Worm (Caenorhabditis elegans): ENCODE measurements around the gene Y54E2A.8.

Gene Y54E2A.8

ce11 chrII:14790751-14791150 lies 12.6 kb downstream of the Y54E2A.8 start, which contains the start of gene Y54E2A.10:
TSS of gene Y54E2A.10 (plus strand) at chrII:14791051.
- no peak for TF ChIP-seq ceh-39 (tag; optimal IDR thresholded peaks at IDR 0.05)
- TF ChIP-seq nhr-12 (tag; optimal IDR thresholded peaks at IDR 0.05) = no peak
- TF ChIP-seq M03D4.4 (tag; optimal IDR thresholded peaks at IDR 0.05) = no peak
- TF ChIP-seq tbx-8 (GFP tag; optimal IDR thresholded peaks at IDR 0.05) = no peak
- TF ChIP-seq snpc-4 (tag; optimal IDR thresholded peaks at IDR 0.05) = no peak
- no peak for TF ChIP-seq pha-4 (tag; optimal IDR thresholded peaks at IDR 0.05)

ce11 chrII:14792470-14792869 lies 14.3 kb downstream of the Y54E2A.8 start:
- TF ChIP-seq pha-4 (tag; optimal IDR thresholded peaks at IDR 0.05) (no peak), nhr-2 (tag; optimal IDR thresholded peaks at IDR 0.05) (no peak), ceh-43 (GFP tag; optimal IDR thresholded peaks at IDR 0.05) (no peak), lin-13 (tag; optimal IDR thresholded peaks at IDR 0.05) (no peak), cnd-1 (tag; optimal IDR thresholded peaks at IDR 0.05) (no peak)

- peak; percentile 72 for TF ChIP-seq lin-13 (tag; optimal IDR thresholded peaks at IDR 0.05)
- TF ChIP-seq ceh-83 (GFP tag; optimal IDR thresholded peaks at IDR 0.05) = no peak
- TF ChIP-seq ztf-11 (tag; optimal IDR thresholded peaks at IDR 0.05) = no peak
- TF ChIP-seq ces-1 (GFP tag; optimal IDR thresholded peaks at IDR 0.05) = peak; percentile 97
- TF ChIP-seq sptf-1 (tag; optimal IDR thresholded peaks at IDR 0.05) = peak; percentile 82
- peak; percentile 8 for TF ChIP-seq hlh-1 (tag; optimal IDR thresholded peaks at IDR 0.05)
- peak; percentile 63 for TF ChIP-seq drap-1 (GFP tag; optimal IDR thresholded peaks at IDR 0.05)
- TF ChIP-seq unc-120 (tag; optimal IDR thresholded peaks at IDR 0.05; ENCODE audit: poor library complexity, severe bottlenecking) = peak; percentile 40
- no peak for TF ChIP-seq tbx-8 (GFP tag; optimal IDR thresholded peaks at IDR 0.05)
- no peak for TF ChIP-seq sem-2 (GFP tag; optimal IDR thresholded peaks at IDR 0.05)
- peak; percentile 93 for TF ChIP-seq pha-4 (tag; optimal IDR thresholded peaks at IDR 0.05)
- no peak for TF ChIP-seq flh-1 (GFP tag; optimal IDR thresholded peaks at IDR 0.05)
- TF ChIP-seq nhr-76 (tag; optimal IDR thresholded peaks at IDR 0.05) = no peak
- TF ChIP-seq ceh-43 (GFP tag; optimal IDR thresholded peaks at IDR 0.05) = no peak
- no peak for TF ChIP-seq zip-8 (tag; optimal IDR thresholded peaks at IDR 0.05)
- peak; percentile 8 for TF ChIP-seq lin-32 (GFP tag; optimal IDR thresholded peaks at IDR 0.05)
- no peak for TF ChIP-seq nhr-2 (tag; optimal IDR thresholded peaks at IDR 0.05)
- TF ChIP-seq lsy-2 (tag; optimal IDR thresholded peaks at IDR 0.05) = peak; percentile 85
- no peak for TF ChIP-seq cnd-1 (tag; optimal IDR thresholded peaks at IDR 0.05)
- peak; percentile 18 for TF ChIP-seq mls-2 (tag; optimal IDR thresholded peaks at IDR 0.05)
- no peak for TF ChIP-seq elt-3 (tag; optimal IDR thresholded peaks at IDR 0.05)
- TF ChIP-seq elt-1 (tag; optimal IDR thresholded peaks at IDR 0.05; ENCODE audit: borderline replicate concordance, insufficient read depth) = no peak
- peak; percentile 94 for TF ChIP-seq nhr-237 (tag; optimal IDR thresholded peaks at IDR 0.05)
- no peak for TF ChIP-seq bed-3 (GFP tag; optimal IDR thresholded peaks at IDR 0.05)
- TF ChIP-seq ham-2 (GFP tag; optimal IDR thresholded peaks at IDR 0.05) = no peak
- peak; percentile 88 for TF ChIP-seq mep-1 (tag; optimal IDR thresholded peaks at IDR 0.05)
- TF ChIP-seq nhr-28 (tag; optimal IDR thresholded peaks at IDR 0.05) = no peak
- no peak for TF ChIP-seq nhr-12 (tag; optimal IDR thresholded peaks at IDR 0.05)
- TF ChIP-seq snpc-4 (tag; optimal IDR thresholded peaks at IDR 0.05) = no peak
- no peak for TF ChIP-seq unc-39 (tag; optimal IDR thresholded peaks at IDR 0.05)
- peak; percentile 64 for TF ChIP-seq mab-5 (tag; optimal IDR thresholded peaks at IDR 0.05)
- TF ChIP-seq unc-62 (GFP tag; optimal IDR thresholded peaks at IDR 0.05) = peak; percentile 56
- TF ChIP-seq M03D4.4 (tag; optimal IDR thresholded peaks at IDR 0.05) = no peak
- no peak for TF ChIP-seq blmp-1 (tag; optimal IDR thresholded peaks at IDR 0.05)
- TF ChIP-seq ceh-39 (tag; optimal IDR thresholded peaks at IDR 0.05) = peak; percentile 75
Measured at ce11 chrII:14794935-14795454, 16.9 kb downstream of the Y54E2A.8 start, which contains the start of gene eif-3.B. TSS of gene eif-3.B (plus strand) at chrII:14795404.

ce11 chrII:14798047-14798522 lies 19.9 kb downstream of the Y54E2A.8 start, which contains the start of gene tbc-20:
TSS of gene tbc-20 (plus strand) at chrII:14798472.
- peak; percentile 29 for TF ChIP-seq lsy-2 (tag; optimal IDR thresholded peaks at IDR 0.05)
- TF ChIP-seq mab-5 (tag; optimal IDR thresholded peaks at IDR 0.05) = no peak
- TF ChIP-seq snpc-4 (tag; optimal IDR thresholded peaks at IDR 0.05) = no peak
- TF ChIP-seq sptf-1 (tag; optimal IDR thresholded peaks at IDR 0.05) = peak; percentile 46
